Fruit fly (Drosophila melanogaster) whole organism, prepupa: ENCODE data around the gene CG46441.

Source experiments
- CG11294 ChIP-seq: fragments of 200-800 bp; sonication (Bioruptor generic); IDR thresholded peaks from 2 replicates; pipeline ENCODE4 v1.3.6; 2022; ENCODE audit warnings: missing biosample characterization, missing genetic modification characterization
- CG3032 ChIP-seq: fragments of 200-800 bp; optimal IDR thresholded peaks from 2 replicates; lab custom pipeline; 2019; ENCODE audit warnings: missing biosample characterization, mild to moderate bottlenecking, missing genetic modification characterization, moderate library complexity
- CG6854 ChIP-seq: fragments of 200-800 bp; sonication (Bioruptor generic); optimal IDR thresholded peaks from 2 replicates; lab custom pipeline; 2017; ENCODE audit warnings: missing biosample characterization, mild to moderate bottlenecking, missing genetic modification characterization
- CG8319 ChIP-seq: fragments of 200-800 bp; sonication (Bioruptor generic); optimal IDR thresholded peaks from 3 replicates; lab custom pipeline; 2016; ENCODE audit warnings: missing biosample characterization, missing genetic modification characterization
- Eip75B ChIP-seq: fragments of 200-800 bp; sonication (Bioruptor generic); optimal IDR thresholded peaks from 3 replicates; lab custom pipeline; 2016; ENCODE audit warnings: missing biosample characterization, missing genetic modification characterization
- Hr39 ChIP-seq: fragments of 200-800 bp; sonication (Bioruptor generic); optimal IDR thresholded peaks from 2 replicates; lab custom pipeline; 2016; ENCODE audit warnings: missing biosample characterization, missing genetic modification characterization

DNA sequence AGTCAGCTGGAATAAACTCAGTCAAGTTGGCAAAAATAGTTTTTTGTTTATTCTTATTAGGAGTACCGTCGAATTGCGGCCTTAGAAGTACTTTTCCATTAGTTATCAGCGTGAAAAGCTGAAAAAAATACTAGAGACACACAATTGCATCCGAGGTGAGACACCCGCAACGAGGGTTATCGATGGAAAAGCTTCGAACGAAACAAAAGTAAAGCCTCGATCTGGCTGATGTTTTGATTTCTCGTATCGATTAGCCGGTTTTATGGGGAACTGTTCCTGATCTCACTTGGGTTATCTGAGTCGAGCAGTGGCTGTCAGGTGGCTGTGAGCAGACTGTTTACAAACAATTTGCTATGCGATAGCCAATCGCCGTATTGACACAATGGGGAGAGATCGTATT, 41.9 kb upstream of the CG46441 start:
- no peak for TF ChIP-seq CG3032
- TF ChIP-seq CG11294 (GFP tag; lab: Robert Waterston, UW) = no peak
- no peak for TF ChIP-seq CG6854 (GFP tag; lab: Kevin White, UChicago)
- TF ChIP-seq CG8319 (GFP tag; lab: Kevin White, UChicago) = no peak
- no peak for TF ChIP-seq Eip75B (GFP tag; lab: Kevin White, UChicago)
- no peak for TF ChIP-seq Hr39 (GFP tag; lab: Kevin White, UChicago)
